Worm (Caenorhabditis elegans) whole organism, L1 larva: ENCODE measurements around the gene nas-4.

Experiments used
- F16B12.6 ChIP-seq: fragments of 150-350 bp; optimal IDR thresholded peaks from 2 replicates; lab custom pipeline; 2014; ENCODE audit warnings: missing biosample characterization, missing genetic modification characterization
- Y116A8C.19 ChIP-seq: sonication (generic microtip); optimal IDR thresholded peaks from 2 replicates; lab custom pipeline; 2016; ENCODE audit warnings: missing compliant biosample characterization, missing genetic modification characterization, borderline replicate concordance
- alr-1 ChIP-seq: fragments of 200-800 bp; sonication (Bioruptor generic); optimal IDR thresholded peaks from 2 replicates; lab custom pipeline; 2018; ENCODE audit warnings: borderline replicate concordance, mild to moderate bottlenecking, missing genetic modification characterization, missing compliant biosample characterization
- aly-2 ChIP-seq: fragments of 150-350 bp; optimal IDR thresholded peaks from 2 replicates; lab custom pipeline; 2014; ENCODE audit warnings: missing biosample characterization, missing genetic modification characterization
- blmp-1 ChIP-seq: fragments of 150-350 bp; optimal IDR thresholded peaks from 2 replicates; lab custom pipeline; 2014; ENCODE audit warnings: missing biosample characterization, missing genetic modification characterization
- ceh-63 ChIP-seq: fragments of 200-800 bp; sonication (Bioruptor generic); optimal IDR thresholded peaks from 2 replicates; lab custom pipeline; 2018; ENCODE audit warnings: mild to moderate bottlenecking, missing genetic modification characterization, missing compliant biosample characterization
- ceh-82 ChIP-seq, 3 experiments: fragments of 150-350 bp in 1 of 3; sonication (generic microtip) in 2 of 3; optimal IDR thresholded peaks; 2 replicates each; lab custom pipeline; 2014 to 2017; ENCODE audit warnings: missing biosample characterization in 3 of 3, missing genetic modification characterization in 3 of 3
- ceh-88 ChIP-seq: fragments of 200-800 bp; sonication (Bioruptor generic); IDR thresholded peaks from 2 replicates; pipeline ENCODE4 v1.3.6; 2022; ENCODE audit warnings: missing genetic modification characterization, missing compliant biosample characterization
- ces-1 ChIP-seq: fragments of 150-350 bp; optimal IDR thresholded peaks from 2 replicates; lab custom pipeline; 2014; ENCODE audit warnings: missing biosample characterization, missing genetic modification reagents, missing genetic modification characterization
- dpl-1 ChIP-seq, 3 experiments: fragments of 150-350 bp in 2 of 3; sonication (generic microtip) in 1 of 3; optimal IDR thresholded peaks; 2 replicates each; lab custom pipeline; 2014 to 2017; ENCODE audit warnings: missing biosample characterization in 3 of 3, missing genetic modification characterization in 3 of 3, missing genetic modification reagents in 3 of 3
- efl-1 ChIP-seq, 4 experiments: fragments of 150-350 bp; optimal IDR thresholded peaks in 3 of 4; peaks in 1 of 4; 1 replicate in 1 of 4; 2 replicates in 3 of 4; lab custom pipeline; 2014; ENCODE audit warnings: missing biosample characterization in 2 of 4, missing genetic modification characterization in 2 of 4, missing genetic modification reagents in 2 of 4
- egl-13 ChIP-seq: sonication (generic microtip); optimal IDR thresholded peaks from 2 replicates; lab custom pipeline; 2016; ENCODE audit warnings: missing genotype, missing genetic modification reagents, missing genetic modification characterization, missing compliant biosample characterization
- egl-27 ChIP-seq, 2 experiments: fragments of 150-350 bp in 1 of 2; sonication (generic microtip); optimal IDR thresholded peaks; 3 replicates each; lab custom pipeline; 2017 to 2018; ENCODE audit warnings: missing biosample characterization in 2 of 2, missing genetic modification characterization in 2 of 2, missing genetic modification reagents in 2 of 2
- elt-2 ChIP-seq: sonication (generic microtip); optimal IDR thresholded peaks from 2 replicates; lab custom pipeline; 2016; ENCODE audit warnings: missing genetic modification characterization, mild to moderate bottlenecking, inconsistent platforms, missing compliant biosample characterization, missing genetic modification reagents
- ets-5 ChIP-seq: fragments of 200-800 bp; sonication (Bioruptor generic); IDR thresholded peaks from 2 replicates; pipeline ENCODE4 v1.3.6; 2022; ENCODE audit warnings: missing genetic modification characterization, missing compliant biosample characterization
- fkh-8 ChIP-seq: sonication (generic microtip); optimal IDR thresholded peaks from 2 replicates; lab custom pipeline; 2016; ENCODE audit warnings: mild to moderate bottlenecking, missing genetic modification characterization, missing compliant biosample characterization
- grh-1 ChIP-seq: fragments of 200-800 bp; sonication (Bioruptor generic); IDR thresholded peaks from 2 replicates; pipeline ENCODE4 v1.3.6; 2022; ENCODE audit warnings: missing genetic modification reagents, missing genetic modification characterization, missing compliant biosample characterization
- hpl-2 ChIP-seq: fragments of 150-350 bp; optimal IDR thresholded peaks from 2 replicates; lab custom pipeline; 2014; ENCODE audit warnings: missing biosample characterization, missing genetic modification reagents, missing genetic modification characterization
- irx-1 ChIP-seq: sonication (generic microtip); optimal IDR thresholded peaks from 2 replicates; lab custom pipeline; 2016; ENCODE audit warnings: missing genetic modification characterization, missing compliant biosample characterization
- jun-1 ChIP-seq: fragments of 150-350 bp; optimal IDR thresholded peaks from 2 replicates; lab custom pipeline; 2014; ENCODE audit warnings: missing biosample characterization, missing genetic modification reagents, missing genetic modification characterization
- lin-13 ChIP-seq: fragments of 150-350 bp; optimal IDR thresholded peaks from 2 replicates; lab custom pipeline; 2014; ENCODE audit warnings: missing biosample characterization, missing genetic modification reagents, missing genetic modification characterization
- lin-35 ChIP-seq, 2 experiments: fragments of 150-350 bp; optimal IDR thresholded peaks; 2 replicates each; lab custom pipeline; 2014; ENCODE audit warnings: missing biosample characterization in 2 of 2, missing genetic modification characterization in 2 of 2, missing genetic modification reagents in 2 of 2
- lin-39 ChIP-seq: fragments of 150-350 bp; optimal IDR thresholded peaks from 2 replicates; lab custom pipeline; 2014; ENCODE audit warnings: missing biosample characterization, missing genetic modification reagents, missing genetic modification characterization
- lir-3 ChIP-seq: sonication (generic microtip); optimal IDR thresholded peaks from 2 replicates; lab custom pipeline; 2016; ENCODE audit warnings: mild to moderate bottlenecking, missing genetic modification characterization, moderate library complexity, missing compliant biosample characterization; ENCODE audit not compliant: poor library complexity
- lsy-2 ChIP-seq, 2 experiments: fragments of 150-350 bp; optimal IDR thresholded peaks; 2 replicates each; lab custom pipeline; 2014; ENCODE audit warnings: missing biosample characterization in 2 of 2, missing genetic modification characterization in 2 of 2
- mdl-1 ChIP-seq, 2 experiments: fragments of 150-350 bp; optimal IDR thresholded peaks; 2 replicates each; lab custom pipeline; 2014 to 2017; ENCODE audit warnings: missing biosample characterization in 2 of 2, missing genetic modification characterization in 2 of 2, inconsistent platforms in 1 of 2
- nhr-11 ChIP-seq: fragments of 150-350 bp; optimal IDR thresholded peaks from 2 replicates; lab custom pipeline; 2014; ENCODE audit warnings: missing biosample characterization, missing genetic modification characterization
- nhr-19 ChIP-seq: fragments of 200-800 bp; sonication (Bioruptor generic); conservative IDR thresholded peaks from 2 replicates; pipeline ENCODE4 v1.3.6; 2022; ENCODE audit warnings: missing genetic modification characterization, missing compliant biosample characterization
- nhr-20 ChIP-seq: sonication (generic microtip); optimal IDR thresholded peaks from 2 replicates; lab custom pipeline; 2016; ENCODE audit warnings: mild to moderate bottlenecking, missing genetic modification characterization, missing compliant biosample characterization
- nhr-28 ChIP-seq: fragments of 150-350 bp; optimal IDR thresholded peaks from 2 replicates; lab custom pipeline; 2014; ENCODE audit warnings: missing biosample characterization, missing genetic modification characterization
- nhr-47 ChIP-seq: sonication (generic microtip); optimal IDR thresholded peaks from 2 replicates; lab custom pipeline; 2016; ENCODE audit warnings: mild to moderate bottlenecking, missing genetic modification characterization, moderate library complexity, missing compliant biosample characterization
- nhr-71 ChIP-seq: sonication (generic microtip); optimal IDR thresholded peaks from 2 replicates; lab custom pipeline; 2016; ENCODE audit warnings: mild to moderate bottlenecking, missing genetic modification characterization, moderate library complexity, missing compliant biosample characterization
- nhr-76 ChIP-seq: sonication (generic microtip); optimal IDR thresholded peaks from 2 replicates; lab custom pipeline; 2017; ENCODE audit warnings: missing biosample characterization, missing genetic modification characterization
- nhr-84 ChIP-seq: sonication (generic microtip); optimal IDR thresholded peaks from 2 replicates; lab custom pipeline; 2017; ENCODE audit warnings: missing biosample characterization, missing genetic modification characterization
- nhr-85 ChIP-seq: sonication (generic microtip); peaks from one replicate; lab custom pipeline; 2016; ENCODE audit warnings: missing genetic modification characterization, inconsistent platforms, missing compliant biosample characterization
- nhr-90 ChIP-seq: sonication (generic microtip); optimal IDR thresholded peaks from 2 replicates; lab custom pipeline; 2016; ENCODE audit warnings: mild to moderate bottlenecking, missing genetic modification characterization, missing compliant biosample characterization; ENCODE audit not compliant: poor library complexity
- pag-3 ChIP-seq: sonication (generic microtip); optimal IDR thresholded peaks from 2 replicates; lab custom pipeline; 2017; ENCODE audit warnings: missing genetic modification characterization, mild to moderate bottlenecking, missing compliant biosample characterization, antibody characterized with exemption, borderline replicate concordance; ENCODE audit not compliant: insufficient read depth
- pqm-1 ChIP-seq: sonication (generic microtip); optimal IDR thresholded peaks from 3 replicates; lab custom pipeline; 2017; ENCODE audit warnings: missing biosample characterization, missing genetic modification characterization
- skn-1 ChIP-seq: fragments of 150-350 bp; optimal IDR thresholded peaks from 2 replicates; lab custom pipeline; 2014; ENCODE audit warnings: missing biosample characterization, missing genetic modification characterization
- snpc-4 ChIP-seq: fragments of 150-350 bp; optimal IDR thresholded peaks from 2 replicates; lab custom pipeline; 2014; ENCODE audit warnings: missing biosample characterization, missing genetic modification characterization
- snu-23 ChIP-seq: sonication (generic microtip); optimal IDR thresholded peaks from 2 replicates; lab custom pipeline; 2016; ENCODE audit warnings: missing genetic modification characterization, missing compliant biosample characterization
- sptf-1 ChIP-seq: fragments of 150-350 bp; optimal IDR thresholded peaks from 2 replicates; lab custom pipeline; 2014; ENCODE audit warnings: missing biosample characterization, missing genetic modification characterization
- tbx-2 ChIP-seq: sonication (generic microtip); optimal IDR thresholded peaks from 2 replicates; lab custom pipeline; 2016; ENCODE audit warnings: missing genetic modification characterization, missing compliant biosample characterization
- unc-62 ChIP-seq: fragments of 150-350 bp; optimal IDR thresholded peaks from 2 replicates; lab custom pipeline; 2014; ENCODE audit warnings: missing biosample characterization, missing genetic modification reagents, missing genetic modification characterization
- unc-98 ChIP-seq: fragments of 200-800 bp; sonication (Bioruptor generic); IDR thresholded peaks from 2 replicates; pipeline ENCODE4 v1.3.6; 2022; ENCODE audit warnings: missing genetic modification characterization, missing compliant biosample characterization
- vab-15 ChIP-seq: sonication (generic microtip); optimal IDR thresholded peaks from 2 replicates; lab custom pipeline; 2017; ENCODE audit warnings: missing genotype, mild to moderate bottlenecking, missing genetic modification characterization, missing compliant biosample characterization
- zag-1 ChIP-seq: fragments of 150-350 bp; optimal IDR thresholded peaks from 2 replicates; lab custom pipeline; 2014; ENCODE audit warnings: missing biosample characterization, missing genetic modification characterization
- zip-4 ChIP-seq: fragments of 200-800 bp; sonication (Bioruptor generic); optimal IDR thresholded peaks from 2 replicates; lab custom pipeline; 2018; ENCODE audit warnings: mild to moderate bottlenecking, missing genetic modification characterization, moderate library complexity, missing compliant biosample characterization
- ztf-4 ChIP-seq: fragments of 150-350 bp; optimal IDR thresholded peaks from 2 replicates; lab custom pipeline; 2014; ENCODE audit warnings: missing biosample characterization, missing genetic modification characterization

nas-4 gene

ce11 chrIII:6421473-6421872 lies 6.0 kb upstream of the nas-4 start:
- TF ChIP-seq nhr-85 (tag; lab: Kevin White, UChicago) (peak; percentile 74), zag-1 (tag; lab: Kevin White, UChicago) (no peak)

ce11 chrIII:6420995-6421404 lies 5.5 kb upstream of the nas-4 start:
- no peak for TF ChIP-seq nhr-76 (tag; lab: Kevin White, UChicago)
- TF ChIP-seq elt-2, result peak; percentile 95
- peak; percentile 91 to 99 for TF ChIP-seq efl-1 (optimal IDR thresholded peaks at IDR 0.05; lab: Kevin White, UChicago)
- peak; percentile 65 to 98 for TF ChIP-seq efl-1 (GFP tag; optimal IDR thresholded peaks at IDR 0.05 in 1 of 2; lab: Kevin White, UChicago)
- TF ChIP-seq ceh-63 (GFP tag; lab: Kevin White, UChicago), result no peak
- peak; percentile 51 to 73 for TF ChIP-seq egl-27 (tag; optimal IDR thresholded peaks at IDR 0.05; lab: Kevin White, UChicago)
- peak; percentile 24 for TF ChIP-seq vab-15 (tag; lab: Kevin White, UChicago)
- TF ChIP-seq ztf-4 (tag; lab: Kevin White, UChicago), result peak; percentile 89
- no peak for TF ChIP-seq nhr-28 (tag; lab: Kevin White, UChicago)
- peak; percentile 31 for TF ChIP-seq F16B12.6 (tag; lab: Kevin White, UChicago)
- TF ChIP-seq lin-13 (GFP tag; lab: Kevin White, UChicago), result peak; percentile 63
- TF ChIP-seq sptf-1 (tag; lab: Kevin White, UChicago), result no peak
- peak; percentile 85 for TF ChIP-seq nhr-11 (tag; lab: Kevin White, UChicago)
- TF ChIP-seq ets-5 (GFP tag; lab: Robert Waterston, UW), result no peak
- TF ChIP-seq ceh-82 (tag; optimal IDR thresholded peaks at IDR 0.05; lab: Kevin White, UChicago), result peak; percentile 72 to 87 (median 81)
- peak; percentile 96 for TF ChIP-seq nhr-19 (GFP tag; lab: Robert Waterston, UW)
- TF ChIP-seq snpc-4 (tag; lab: Kevin White, UChicago), result peak; percentile 73
- TF ChIP-seq mdl-1 (tag; optimal IDR thresholded peaks at IDR 0.05; lab: Kevin White, UChicago), result peak; percentile 68 to 98
- TF ChIP-seq skn-1 (tag; lab: Kevin White, UChicago), result peak; percentile 83
- peak; percentile 77 for TF ChIP-seq zip-4 (GFP tag; lab: Kevin White, UChicago)
- TF ChIP-seq nhr-71 (tag; lab: Kevin White, UChicago), result peak; percentile 99
- TF ChIP-seq dpl-1 (GFP tag; optimal IDR thresholded peaks at IDR 0.05; lab: Kevin White, UChicago), result peak; percentile 59 to 72 (median 69)
- peak; percentile 76 for TF ChIP-seq lir-3 (tag; lab: Kevin White, UChicago)
- TF ChIP-seq snu-23, result peak; percentile 95
- peak; percentile 80 for TF ChIP-seq ceh-88 (GFP tag; lab: Robert Waterston, UW)
- TF ChIP-seq alr-1 (tag; lab: Kevin White, UChicago), result no peak
- peak; percentile 54 for TF ChIP-seq blmp-1 (tag; lab: Kevin White, UChicago)
- peak; percentile 69 for TF ChIP-seq aly-2 (tag; lab: Kevin White, UChicago)
- peak; percentile 87 for TF ChIP-seq irx-1 (tag; lab: Kevin White, UChicago)
- peak; percentile 92 for TF ChIP-seq fkh-8
- no peak for TF ChIP-seq pqm-1 (tag; lab: Kevin White, UChicago)
- peak; percentile 76 to 81 for TF ChIP-seq lin-35 (GFP tag; optimal IDR thresholded peaks at IDR 0.05; lab: Kevin White, UChicago)
- TF ChIP-seq ces-1 (GFP tag; lab: Kevin White, UChicago), result no peak
- TF ChIP-seq pag-3, result no peak
- peak; percentile 87 for TF ChIP-seq egl-13 (tag; lab: Kevin White, UChicago)
- TF ChIP-seq hpl-2 (GFP tag; lab: Kevin White, UChicago), result peak; percentile 22
- peak; percentile 85 for TF ChIP-seq unc-98 (GFP tag; lab: Robert Waterston, UW)
- peak; percentile 90 for TF ChIP-seq jun-1 (tag; lab: Kevin White, UChicago)
- TF ChIP-seq grh-1 (GFP tag; lab: Robert Waterston, UW), result peak; percentile 92
- peak; percentile 67 for TF ChIP-seq lin-39 (tag; lab: Kevin White, UChicago)
- TF ChIP-seq nhr-84 (tag; lab: Kevin White, UChicago), result no peak
- no peak for TF ChIP-seq unc-62 (GFP tag; lab: Kevin White, UChicago)
- peak; percentile 98 for TF ChIP-seq nhr-90 (tag; lab: Kevin White, UChicago)
- no peak for TF ChIP-seq Y116A8C.19 (tag; lab: Kevin White, UChicago)
- TF ChIP-seq nhr-47 (tag; lab: Kevin White, UChicago), result peak; percentile 97
- TF ChIP-seq lsy-2 (tag; optimal IDR thresholded peaks at IDR 0.05; lab: Kevin White, UChicago), result peak; percentile 81 to 88
- peak; percentile 99 for TF ChIP-seq nhr-85 (tag; lab: Kevin White, UChicago)
- no peak for TF ChIP-seq zag-1 (tag; lab: Kevin White, UChicago)
- TF ChIP-seq nhr-20 (tag; lab: Kevin White, UChicago), result peak; percentile 98
- TF ChIP-seq tbx-2 (tag; lab: Kevin White, UChicago), result peak; percentile 96
